Fruit fly (Drosophila melanogaster): ENCODE measurements around the gene CG14427.

- TF ChIP-seq CG14711 (tag; optimal IDR thresholded peaks at IDR 0.05) (no peak), toe (GFP tag; optimal IDR thresholded peaks at IDR 0.05) (no peak), cnc (optimal IDR thresholded peaks at IDR 0.05) (no peak), kay (GFP tag; ENCODE audit: borderline replicate concordance) (no peak), Hr96 (GFP tag; optimal IDR thresholded peaks at IDR 0.05) (no peak), bab1 (GFP tag; optimal IDR thresholded peaks at IDR 0.05) (no peak), CG1620 (GFP tag; optimal IDR thresholded peaks at IDR 0.05) (no peak), CG7101 (tag; optimal IDR thresholded peaks at IDR 0.05) (no peak), cic (GFP tag; optimal IDR thresholded peaks at IDR 0.05) (no peak), ovo (GFP tag; optimal IDR thresholded peaks at IDR 0.05) (no peak)
These were observed 34.0 kb downstream of the CG14427 start for dm6 chrX:7074316-7074925.
